Fruit fly (Drosophila melanogaster) whole organism, pupa: Measurements from ENCODE around the gene CG4009.
"Not testable (repeated sequence)": the region's sequence is repeated elsewhere in the genome, so short reads cannot be mapped to it uniquely, and the experiment has no call there.

Experiments
- CG10348 ChIP-seq: fragments of 200-800 bp; sonication (Bioruptor generic); IDR thresholded peaks from 2 replicates; pipeline ENCODE4 v1.3.6; 2022; ENCODE audit warnings: missing biosample characterization, missing genetic modification characterization
- CG13204 ChIP-seq: fragments of 200-800 bp; sonication (Bioruptor generic); optimal IDR thresholded peaks from 2 replicates; lab custom pipeline; 2018; ENCODE audit warnings: missing biosample characterization, mild to moderate bottlenecking, missing genetic modification characterization, moderate library complexity
- CG14655 ChIP-seq: fragments of 200-800 bp; sonication (Bioruptor generic); optimal IDR thresholded peaks from 3 replicates; lab custom pipeline; 2017; ENCODE audit warnings: mild to moderate bottlenecking, missing biosample characterization, missing genetic modification reagents, missing genetic modification characterization
- CG17806 ChIP-seq: fragments of 200-800 bp; sonication (Bioruptor generic); optimal IDR thresholded peaks from 2 replicates; lab custom pipeline; 2018; ENCODE audit warnings: missing biosample characterization, mild to moderate bottlenecking, missing genetic modification characterization, moderate library complexity
- CG32121 ChIP-seq: fragments of 200-800 bp; sonication (Bioruptor generic); IDR thresholded peaks from 2 replicates; pipeline ENCODE4 v1.3.6; 2022; ENCODE audit warnings: missing biosample characterization, missing genetic modification characterization
- CG34367 ChIP-seq: fragments of 200-800 bp; sonication (Bioruptor generic); optimal IDR thresholded peaks from 2 replicates; lab custom pipeline; 2018; ENCODE audit warnings: missing biosample characterization, mild to moderate bottlenecking, missing genetic modification characterization
- CG4496 ChIP-seq: fragments of 200-800 bp; sonication (Bioruptor generic); IDR thresholded peaks from 3 replicates; pipeline ENCODE4 v1.3.6; 2022; ENCODE audit warnings: missing biosample characterization, missing genetic modification characterization
- CG8159 ChIP-seq: fragments of 200-800 bp; sonication (Bioruptor generic); optimal IDR thresholded peaks from 3 replicates; lab custom pipeline; 2018; ENCODE audit warnings: missing biosample characterization, mild to moderate bottlenecking, missing genetic modification characterization, moderate library complexity
- CG8301 ChIP-seq: fragments of 200-800 bp; sonication (Bioruptor generic); optimal IDR thresholded peaks from 2 replicates; lab custom pipeline; 2018; ENCODE audit warnings: missing biosample characterization, mild to moderate bottlenecking, missing genetic modification characterization
- CG9948 ChIP-seq: fragments of 200-800 bp; sonication (Bioruptor generic); optimal IDR thresholded peaks from 2 replicates; lab custom pipeline; 2018; ENCODE audit warnings: missing biosample characterization, mild to moderate bottlenecking, missing genetic modification characterization, moderate library complexity
- EcR ChIP-seq: fragments of 200-800 bp; sonication (Bioruptor generic); optimal IDR thresholded peaks from 3 replicates; lab custom pipeline; 2019; ENCODE audit warnings: missing biosample characterization, missing genetic modification characterization, mild to moderate bottlenecking, moderate library complexity, missing genetic modification reagents
- Ets98B ChIP-seq: fragments of 200-800 bp; sonication (Bioruptor generic); IDR thresholded peaks from 2 replicates; pipeline ENCODE4 v1.3.6; 2022; ENCODE audit warnings: missing biosample characterization, missing genetic modification characterization
- Pif1A ChIP-seq: fragments of 200-800 bp; sonication (Bioruptor generic); optimal IDR thresholded peaks from 3 replicates; lab custom pipeline; 2016; ENCODE audit warnings: missing biosample characterization, missing genetic modification characterization
- Pif1B ChIP-seq: fragments of 200-800 bp; sonication (Bioruptor generic); optimal IDR thresholded peaks from 3 replicates; lab custom pipeline; 2016; ENCODE audit warnings: missing biosample characterization, missing genetic modification characterization
- Snoo ChIP-seq: fragments of 200-800 bp; sonication (Bioruptor generic); optimal IDR thresholded peaks from 3 replicates; lab custom pipeline; 2017; ENCODE audit warnings: missing biosample characterization, mild to moderate bottlenecking, missing genetic modification characterization, inconsistent platforms
- fd96Ca ChIP-seq: fragments of 200-800 bp; sonication (Bioruptor generic); IDR thresholded peaks from 3 replicates; pipeline ENCODE4 v1.3.6; 2022; ENCODE audit warnings: missing biosample characterization, missing genetic modification characterization
- gl ChIP-seq: fragments of 200-800 bp; sonication (Bioruptor generic); optimal IDR thresholded peaks from 2 replicates; lab custom pipeline; 2018; ENCODE audit warnings: missing biosample characterization, mild to moderate bottlenecking, missing genetic modification characterization
- rn ChIP-seq: fragments of 200-800 bp; sonication (Bioruptor generic); IDR thresholded peaks from 2 replicates; pipeline ENCODE4 v1.3.6; 2022; ENCODE audit warnings: missing biosample characterization, missing genetic modification characterization

Gene CG4009

dm6 chr3R:16996059-16996959 is 39.5 kb downstream of the CG4009 start, which contains the start of the genes EMC2A and CG3534:
TSS of gene EMC2A (minus strand) at chr3R:16996071.
TSS of gene CG3534 (plus strand) at chr3R:16996446.
- TF ChIP-seq CG9948 (peak; percentile 3), Snoo (peak; percentile 26), CG8159 (tag; lab: Kevin White, UChicago) (peak; percentile 26), CG32121 (GFP tag; lab: Robert Waterston, UW) (no peak), fd96Ca (GFP tag; lab: Robert Waterston, UW) (no peak), CG4496 (GFP tag; lab: Robert Waterston, UW) (0 out of 3 replicates have a peak, but pooled peaks have one; percentile 9)
- TF ChIP-seq, all 21 proteins: peak for 4

DNA sequence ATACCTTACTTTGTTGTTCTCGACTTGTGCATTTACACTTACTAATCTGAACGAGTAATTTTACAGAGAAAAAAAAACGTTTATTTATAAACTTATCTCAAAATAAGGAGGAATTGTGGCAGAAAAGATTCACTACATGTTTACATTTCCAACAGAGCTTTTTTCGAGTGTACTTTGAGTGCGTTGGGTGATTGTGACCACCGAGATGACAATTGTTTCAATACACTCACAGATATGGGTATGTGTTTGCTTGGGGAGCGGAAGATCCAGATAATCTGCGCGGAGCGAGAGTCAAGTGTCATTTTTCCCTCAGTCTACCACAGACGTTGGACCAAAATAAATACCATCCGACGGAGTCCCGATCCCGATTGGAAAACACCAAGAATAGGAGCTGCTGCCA is 43.1 kb downstream of the CG4009 start, which contains the start of gene CG31274:
TSS of gene CG31274 (plus strand) at position 301 of the 400 bp plus-strand sequence.
- not testable (repeated sequence) for TF ChIP-seq CG34367 (tag; lab: Kevin White, UChicago); CG8301; EcR (GFP tag; lab: Kevin White, UChicago)

DNA sequence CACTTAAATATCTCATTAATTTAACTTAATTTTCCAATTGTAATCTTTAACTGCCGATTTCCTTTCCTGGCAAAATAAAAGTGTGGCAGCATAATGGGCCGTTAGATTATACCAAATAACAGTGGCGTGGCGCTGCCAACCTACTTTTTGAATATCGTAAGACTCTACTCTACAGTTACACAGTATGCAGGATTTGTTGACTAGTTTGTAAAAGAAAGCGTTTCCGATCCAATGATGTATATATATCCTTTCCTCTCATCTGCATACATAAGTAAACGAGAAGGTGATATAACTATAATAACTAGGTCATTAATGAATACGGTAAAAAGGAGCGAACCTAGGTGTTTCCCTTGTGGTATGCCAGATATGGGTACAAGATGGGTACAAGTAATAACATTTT is 44.1 kb downstream of the CG4009 start, which contains the start of gene EMC2B:
TSS of gene EMC2B (minus strand) at position 98 of the 400 bp plus-strand sequence.
- TF ChIP-seq CG17806 (tag; lab: Kevin White, UChicago) = peak; percentile 18
- no peak for TF ChIP-seq gl
- TF ChIP-seq CG8301 = no peak
- no peak for TF ChIP-seq EcR (GFP tag; lab: Kevin White, UChicago)
- TF ChIP-seq CG8159 (tag; lab: Kevin White, UChicago) = peak; percentile 8
- TF ChIP-seq Pif1A (GFP tag; lab: Kevin White, UChicago) = peak; percentile 39
- no peak for TF ChIP-seq Snoo
- TF ChIP-seq CG4496 (GFP tag; lab: Robert Waterston, UW) = no peak

- not testable (repeated sequence) for TF ChIP-seq EcR (GFP tag; lab: Kevin White, UChicago); gl; CG9948
Measured at dm6 chr3R:16988514-16988913, 47.3 kb downstream of the CG4009 start, which contains the start of gene MESK4. TSS of gene MESK4 (plus strand) at chr3R:16988814.

DNA sequence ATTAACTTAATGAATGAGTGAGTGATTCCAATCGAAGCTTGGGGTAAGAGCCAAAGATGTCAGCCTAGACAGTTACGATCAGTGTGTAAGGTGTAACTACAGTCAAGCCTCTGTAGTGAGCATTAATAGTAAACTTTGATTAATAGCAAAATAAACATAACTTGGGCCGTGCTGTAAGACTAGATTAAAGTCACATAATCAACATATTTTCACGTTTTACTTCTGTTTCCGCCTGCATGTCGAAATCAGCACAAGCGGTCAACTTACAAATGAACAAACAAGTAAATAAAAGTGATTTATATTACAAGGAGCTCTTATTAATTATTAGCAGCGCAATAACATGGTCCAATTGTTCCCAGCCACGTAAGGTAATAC is 47.9 kb downstream of the CG4009 start:
- TF ChIP-seq Snoo = no peak
- TF ChIP-seq CG14655 = peak; percentile 7
- TF ChIP-seq rn (GFP tag; lab: Robert Waterston, UW) = no peak
- TF ChIP-seq EcR (GFP tag; lab: Kevin White, UChicago) = no peak
- TF ChIP-seq CG9948 = peak; percentile 14
- no peak for TF ChIP-seq Pif1A (GFP tag; lab: Kevin White, UChicago)
- TF ChIP-seq CG8301 = no peak
- no peak for TF ChIP-seq CG4496 (GFP tag; lab: Robert Waterston, UW)
- no peak for TF ChIP-seq gl
- no peak for TF ChIP-seq CG13204 (GFP tag; lab: Kevin White, UChicago)
- TF ChIP-seq Ets98B (GFP tag; lab: Robert Waterston, UW) = no peak
- no peak for TF ChIP-seq Pif1B (GFP tag; lab: Kevin White, UChicago)
- no peak for TF ChIP-seq CG34367 (tag; lab: Kevin White, UChicago)

dm6 chr3R:16987220-16987923 is 48.5 kb downstream of the CG4009 start, which contains the start of gene CG18622:
TSS of gene CG18622 (minus strand) at chr3R:16987732.
- TF ChIP-seq CG13204 (GFP tag; lab: Kevin White, UChicago) (peak; percentile 87), Snoo (no peak), rn (GFP tag; lab: Robert Waterston, UW) (no peak), CG17806 (tag; lab: Kevin White, UChicago) (no peak), fd96Ca (GFP tag; lab: Robert Waterston, UW) (0 out of 3 replicates have a peak, but pooled peaks have one; percentile 18), CG8301 (no peak), EcR (GFP tag; lab: Kevin White, UChicago) (no peak), CG4496 (GFP tag; lab: Robert Waterston, UW) (no peak), CG14655 (peak; percentile 5), CG10348 (GFP tag; lab: Robert Waterston, UW) (0 out of 2 replicates have a peak, but pooled peaks have one; percentile 12)
